Worm (Caenorhabditis elegans): ENCODE data around the gene T25D3.3.

ce11 chrII:173679-174078 lies 21.3 kb downstream of the T25D3.3 start, which contains the start of gene T01D1.7:
- TF ChIP-seq klf-2 (GFP tag; conservative IDR thresholded peaks at IDR 0.05) = no peak
- TF ChIP-seq T22C8.4 (GFP tag; IDR thresholded peaks at IDR 0.05) = no peak
- no peak for TF ChIP-seq med-1 (GFP tag; optimal IDR thresholded peaks at IDR 0.05; ENCODE audit: insufficient read depth)

Data from whole organism, midembryonic.